Worm (Caenorhabditis elegans): Measurements from ENCODE around the gene Y82E9BR.22.

Y82E9BR.22 gene

DNA sequence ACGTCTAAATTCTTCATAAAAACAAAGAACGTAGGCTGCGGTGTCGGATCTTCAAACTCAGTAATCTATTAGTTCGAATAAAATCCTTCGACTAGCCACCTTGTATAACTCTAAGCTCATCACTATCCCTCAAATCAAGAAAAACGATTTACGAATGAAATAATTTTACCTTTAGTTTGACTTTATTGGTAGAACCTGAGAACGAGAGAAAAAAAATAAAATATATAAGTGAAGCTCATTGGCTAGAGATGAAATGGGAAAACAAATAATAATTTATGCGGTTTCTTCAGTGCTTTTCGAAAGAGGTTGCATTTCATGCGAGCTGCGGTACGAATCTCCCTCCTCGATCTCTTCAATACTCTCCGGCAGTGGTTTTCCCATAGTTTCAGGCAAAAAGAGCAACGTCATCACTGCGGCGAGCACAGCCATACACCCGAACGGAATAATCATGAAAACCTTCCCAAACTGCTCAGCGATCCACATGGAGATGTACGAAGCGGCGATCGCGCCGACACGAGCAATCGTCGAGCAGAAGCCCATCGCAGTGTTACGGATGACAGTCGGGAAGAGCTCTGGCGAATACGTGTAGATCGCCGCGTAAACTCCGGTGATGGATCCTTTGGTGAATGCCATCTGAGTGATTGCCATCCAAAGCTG is 10.8 kb upstream of the Y82E9BR.22 start:
- TF ChIP-seq F13H6.1 (tag; optimal IDR thresholded peaks at IDR 0.05) (peak; percentile 24), zag-1 (tag; optimal IDR thresholded peaks at IDR 0.05) (no peak), C34F6.9 (tag; optimal IDR thresholded peaks at IDR 0.05) (peak; percentile 9), ztf-1 (GFP tag; conservative IDR thresholded peaks at IDR 0.05) (0 out of 2 replicates have a peak, but pooled peaks have one; percentile 68), nhr-129 (tag; optimal IDR thresholded peaks at IDR 0.05) (peak; percentile 49), nhr-6 (tag; optimal IDR thresholded peaks at IDR 0.05) (peak; percentile 42), crh-2 (tag; optimal IDR thresholded peaks at IDR 0.05) (peak; percentile 65), ztf-4 (tag; optimal IDR thresholded peaks at IDR 0.05) (peak; percentile 82), Y55F3AM.14 (GFP tag; optimal IDR thresholded peaks at IDR 0.05) (peak; percentile 79), R02D3.7 (tag; optimal IDR thresholded peaks at IDR 0.05) (no peak), dmd-4 (tag; optimal IDR thresholded peaks at IDR 0.05) (no peak), ama-1 (optimal IDR thresholded peaks at IDR 0.05) (peak; percentile 90), elt-1 (tag; optimal IDR thresholded peaks at IDR 0.05) (no peak), unc-55 (GFP tag; optimal IDR thresholded peaks at IDR 0.05) (peak; percentile 38), nhr-21 (tag; optimal IDR thresholded peaks at IDR 0.05) (peak; percentile 74), sem-4 (tag; optimal IDR thresholded peaks at IDR 0.05) (peak; percentile 45), nhr-25 (tag; optimal IDR thresholded peaks at IDR 0.05) (peak; percentile 59), aly-2 (tag; optimal IDR thresholded peaks at IDR 0.05) (peak; percentile 49), gmeb-1 (tag; optimal IDR thresholded peaks at IDR 0.05) (peak; percentile 28), nhr-23 (tag; optimal IDR thresholded peaks at IDR 0.05) (no peak), nhr-11 (tag; optimal IDR thresholded peaks at IDR 0.05) (peak; percentile 61), lin-11 (tag; optimal IDR thresholded peaks at IDR 0.05) (no peak), ceh-16 (tag; optimal IDR thresholded peaks at IDR 0.05) (peak; percentile 13), mbf-1 (tag; optimal IDR thresholded peaks at IDR 0.05) (peak; percentile 18), elt-3 (tag; optimal IDR thresholded peaks at IDR 0.05) (no peak), mab-5 (tag; optimal IDR thresholded peaks at IDR 0.05) (no peak), egl-27 (tag; optimal IDR thresholded peaks at IDR 0.05) (no peak), nhr-77 (tag; optimal IDR thresholded peaks at IDR 0.05) (peak; percentile 58), lsy-2 (tag; optimal IDR thresholded peaks at IDR 0.05) (peak; percentile 73 to 83), ZK546.5 (tag; optimal IDR thresholded peaks at IDR 0.05) (peak; percentile 76), nhr-237 (tag; optimal IDR thresholded peaks at IDR 0.05) (peak; percentile 68), sma-9 (GFP tag; optimal IDR thresholded peaks at IDR 0.05) (peak; percentile 54), sma-9 (tag; optimal IDR thresholded peaks at IDR 0.05) (no peak), alr-1 (tag; optimal IDR thresholded peaks at IDR 0.05) (no peak), sma-3 (GFP tag; optimal IDR thresholded peaks at IDR 0.05) (peak; percentile 70), fos-1 (tag; optimal IDR thresholded peaks at IDR 0.05) (peak; percentile 61), lin-13 (GFP tag; optimal IDR thresholded peaks at IDR 0.05) (peak; percentile 88)

DNA sequence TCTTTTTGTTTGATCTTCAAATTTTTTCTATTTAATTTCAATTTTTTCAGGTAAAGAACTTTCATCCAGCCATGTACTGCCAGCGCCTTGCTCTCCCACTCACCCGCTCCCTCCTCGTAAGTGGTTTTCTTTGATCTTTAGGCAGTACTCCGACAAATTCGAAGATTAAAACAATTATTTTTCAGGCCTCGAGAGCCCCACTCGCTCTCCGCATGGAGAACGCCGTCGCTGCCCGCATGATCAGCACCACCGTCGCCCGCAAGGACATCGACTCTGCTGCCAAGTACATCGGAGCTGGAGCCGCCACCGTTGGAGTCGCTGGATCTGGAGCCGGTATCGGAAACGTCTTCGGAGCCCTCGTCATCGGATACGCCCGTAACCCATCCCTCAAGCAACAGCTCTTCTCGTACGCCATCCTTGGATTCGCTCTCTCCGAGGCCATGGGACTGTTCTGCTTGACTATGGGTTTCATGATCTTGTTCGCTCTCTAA is 10.2 kb upstream of the Y82E9BR.22 start, which contains the start of gene Y82E9BR.3:
Gene Y82E9BR.3 (plus strand): TSS at position 51 of the 491 bp plus-strand sequence.
- TF ChIP-seq lin-13 (GFP tag; optimal IDR thresholded peaks at IDR 0.05): no peak
- TF ChIP-seq lin-39 (tag; optimal IDR thresholded peaks at IDR 0.05): no peak
- no peak for TF ChIP-seq nhr-129 (tag; optimal IDR thresholded peaks at IDR 0.05)
- TF ChIP-seq elt-1 (tag; optimal IDR thresholded peaks at IDR 0.05): no peak
- TF ChIP-seq ama-1 (optimal IDR thresholded peaks at IDR 0.05): no peak
- no peak for TF ChIP-seq nhr-6 (tag; optimal IDR thresholded peaks at IDR 0.05)
- TF ChIP-seq ceh-82 (tag; optimal IDR thresholded peaks at IDR 0.05): no peak
- TF ChIP-seq nhr-10 (tag; optimal IDR thresholded peaks at IDR 0.05): no peak
- no peak for TF ChIP-seq nhr-12 (tag; optimal IDR thresholded peaks at IDR 0.05)
- no peak for TF ChIP-seq Y55F3AM.14 (GFP tag; optimal IDR thresholded peaks at IDR 0.05)
- TF ChIP-seq ztf-4 (tag; optimal IDR thresholded peaks at IDR 0.05): no peak
- TF ChIP-seq ztf-1 (GFP tag; conservative IDR thresholded peaks at IDR 0.05): no peak
- TF ChIP-seq nhr-23 (tag; optimal IDR thresholded peaks at IDR 0.05): no peak

DNA sequence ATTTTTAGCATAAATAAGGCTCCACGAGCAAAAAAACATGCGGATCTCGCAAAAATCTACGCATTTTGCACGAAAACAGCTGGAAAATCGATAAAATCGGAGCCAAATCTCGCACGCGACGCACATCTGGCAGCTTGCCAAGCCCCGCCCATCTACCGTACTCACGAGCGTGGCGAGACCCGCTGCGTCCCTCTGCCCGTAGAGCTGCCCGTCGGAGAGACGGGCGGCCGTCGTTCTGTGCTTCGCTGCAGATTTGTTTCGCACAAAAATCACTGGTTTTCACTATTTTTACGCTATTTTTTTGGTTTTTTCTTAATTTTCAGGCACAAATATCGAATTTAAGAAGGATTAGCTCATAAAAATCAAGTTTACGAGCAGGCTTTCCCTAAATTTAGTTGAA is 9.7 kb upstream of the Y82E9BR.22 start:
- TF ChIP-seq ZK546.5 (tag; optimal IDR thresholded peaks at IDR 0.05): peak; percentile 97
- no peak for TF ChIP-seq ztf-1 (GFP tag; conservative IDR thresholded peaks at IDR 0.05)
- no peak for TF ChIP-seq dmd-4 (tag; optimal IDR thresholded peaks at IDR 0.05)
- no peak for TF ChIP-seq nhr-77 (tag; optimal IDR thresholded peaks at IDR 0.05)
- no peak for TF ChIP-seq mbf-1 (tag; optimal IDR thresholded peaks at IDR 0.05)
- TF ChIP-seq ztf-4 (tag; optimal IDR thresholded peaks at IDR 0.05): peak; percentile 63
- TF ChIP-seq unc-39 (tag; optimal IDR thresholded peaks at IDR 0.05): no peak
- peak; percentile 21 for TF ChIP-seq ceh-82 (tag; optimal IDR thresholded peaks at IDR 0.05)
- TF ChIP-seq nhr-25 (tag; optimal IDR thresholded peaks at IDR 0.05): peak; percentile 84
- peak; percentile 88 for TF ChIP-seq sma-9 (GFP tag; optimal IDR thresholded peaks at IDR 0.05)
- TF ChIP-seq sma-9 (tag; optimal IDR thresholded peaks at IDR 0.05): no peak
- TF ChIP-seq C34F6.9 (tag; optimal IDR thresholded peaks at IDR 0.05): peak; percentile 89
- TF ChIP-seq gmeb-1 (tag; optimal IDR thresholded peaks at IDR 0.05): peak; percentile 63
- TF ChIP-seq sem-4 (tag; optimal IDR thresholded peaks at IDR 0.05): peak; percentile 47
- TF ChIP-seq elt-3 (tag; optimal IDR thresholded peaks at IDR 0.05): no peak
- no peak for TF ChIP-seq peb-1 (tag; optimal IDR thresholded peaks at IDR 0.05)
- peak; percentile 75 for TF ChIP-seq fos-1 (tag; optimal IDR thresholded peaks at IDR 0.05)
- no peak for TF ChIP-seq lin-39 (tag; optimal IDR thresholded peaks at IDR 0.05)
- peak; percentile 37 for TF ChIP-seq nhr-237 (tag; optimal IDR thresholded peaks at IDR 0.05)
- no peak for TF ChIP-seq nhr-11 (tag; optimal IDR thresholded peaks at IDR 0.05)
- peak; percentile 5 to 75 for TF ChIP-seq mdl-1 (tag; optimal IDR thresholded peaks at IDR 0.05)
- no peak for TF ChIP-seq ztf-11 (tag; optimal IDR thresholded peaks at IDR 0.05)
- TF ChIP-seq nhr-12 (tag; optimal IDR thresholded peaks at IDR 0.05): no peak
- peak; percentile 77 for TF ChIP-seq nhr-21 (tag; optimal IDR thresholded peaks at IDR 0.05)
- TF ChIP-seq aly-2 (tag; optimal IDR thresholded peaks at IDR 0.05): no peak
- peak; percentile 67 for TF ChIP-seq Y55F3AM.14 (GFP tag; optimal IDR thresholded peaks at IDR 0.05)
- peak; percentile 89 for TF ChIP-seq nhr-129 (tag; optimal IDR thresholded peaks at IDR 0.05)
- TF ChIP-seq ceh-16 (tag; optimal IDR thresholded peaks at IDR 0.05): peak; percentile 79
- no peak for TF ChIP-seq alr-1 (tag; optimal IDR thresholded peaks at IDR 0.05)
- peak; percentile 98 to 99 for TF ChIP-seq lsy-2 (tag; optimal IDR thresholded peaks at IDR 0.05)
